Fruit fly (Drosophila melanogaster) whole organism, wandering third instar larva: ENCODE data around the gene CG13920.

ENCODE experiments used
- Abd-B ChIP-seq: fragments of >200 bp; optimal IDR thresholded peaks from 2 replicates; lab custom pipeline; 2017; ENCODE audit warnings: missing biosample characterization, missing genetic modification characterization
- CG32264 ChIP-seq: fragments of 200-800 bp; sonication (Bioruptor generic); optimal IDR thresholded peaks from 2 replicates; lab custom pipeline; 2016; ENCODE audit warnings: missing biosample characterization, missing genetic modification characterization
- CG9705 ChIP-seq: fragments of 200-800 bp; sonication (Bioruptor generic); optimal IDR thresholded peaks from 2 replicates; lab custom pipeline; 2018; ENCODE audit warnings: missing biosample characterization, mild to moderate bottlenecking, missing genetic modification characterization
- CrebA ChIP-seq: fragments of 200-800 bp; sonication (Bioruptor generic); optimal IDR thresholded peaks from 2 replicates; lab custom pipeline; 2016; ENCODE audit warnings: missing biosample characterization, mild to moderate bottlenecking, missing genetic modification characterization, borderline replicate concordance
- Dif ChIP-seq: fragments of 200-275, 200-300 bp; sonication (Bioruptor generic); optimal IDR thresholded peaks from 2 replicates; lab custom pipeline; 2018; ENCODE audit warnings: missing biosample characterization, missing genetic modification characterization; ENCODE audit not compliant: partially characterized antibody
- GATAd ChIP-seq: sonication (Bioruptor generic); optimal IDR thresholded peaks from 2 replicates; lab custom pipeline; 2016; ENCODE audit warnings: missing biosample characterization, missing genetic modification characterization
- HLH106 ChIP-seq: fragments of 200-800 bp; optimal IDR thresholded peaks from 3 replicates; lab custom pipeline; 2019; ENCODE audit warnings: missing biosample characterization, mild to moderate bottlenecking, missing genetic modification characterization, moderate library complexity
- Hnf4 ChIP-seq: fragments of 200-800 bp; sonication (Bioruptor generic); optimal IDR thresholded peaks from 2 replicates; lab custom pipeline; 2016; ENCODE audit warnings: missing biosample characterization, mild to moderate bottlenecking, missing genetic modification characterization
- Hr78 ChIP-seq: fragments of >200 bp; optimal IDR thresholded peaks from 2 replicates; lab custom pipeline; 2017; ENCODE audit warnings: missing biosample characterization, missing genetic modification characterization
- Hr83 ChIP-seq: fragments of 200-300 bp; sonication (Bioruptor generic); optimal IDR thresholded peaks from 2 replicates; lab custom pipeline; 2016; ENCODE audit warnings: missing biosample characterization, mild to moderate bottlenecking, missing genetic modification characterization, moderate library complexity; ENCODE audit not compliant: poor library complexity, severe bottlenecking
- Jra ChIP-seq: sonication (Bioruptor generic); optimal IDR thresholded peaks from 2 replicates; lab custom pipeline; 2016; ENCODE audit warnings: missing biosample characterization, missing genetic modification characterization
- Mio ChIP-seq: sonication (Bioruptor generic); optimal IDR thresholded peaks from 2 replicates; lab custom pipeline; 2016; ENCODE audit warnings: missing biosample characterization, missing genetic modification characterization
- Myc ChIP-seq: fragments of >200 bp; optimal IDR thresholded peaks from 2 replicates; lab custom pipeline; 2017
- N ChIP-seq: fragments of >200 bp; optimal IDR thresholded peaks from 2 replicates; lab custom pipeline; 2018; ENCODE audit warnings: missing biosample characterization, missing external identifiers, missing genetic modification characterization
- OdsH ChIP-seq: fragments of 200-800 bp; sonication (Bioruptor generic); optimal IDR thresholded peaks from 2 replicates; lab custom pipeline; 2016; ENCODE audit warnings: missing biosample characterization, mild to moderate bottlenecking, missing genetic modification characterization
- Rel ChIP-seq, 2 experiments: fragments of 200-800 bp; sonication (Bioruptor generic) in 1 of 2; optimal IDR thresholded peaks; 2 replicates in 1 of 2; 3 replicates in 1 of 2; lab custom pipeline; 2016 to 2019; ENCODE audit warnings: mild to moderate bottlenecking in 2 of 2, missing biosample characterization in 2 of 2, missing genetic modification characterization in 2 of 2, moderate library complexity in 1 of 2
- Sp1 ChIP-seq: fragments of 200-800 bp; sonication (Bioruptor generic); optimal IDR thresholded peaks from 3 replicates; lab custom pipeline; 2019; ENCODE audit warnings: missing biosample characterization, mild to moderate bottlenecking, missing genetic modification characterization, moderate library complexity
- Vsx2 ChIP-seq: fragments of 200-300, 225-300 bp; sonication (Bioruptor generic); optimal IDR thresholded peaks from 2 replicates; lab custom pipeline; 2018; ENCODE audit warnings: missing biosample characterization, missing genetic modification characterization; ENCODE audit not compliant: partially characterized antibody
- br ChIP-seq: fragments of 200-800 bp; sonication (Bioruptor generic); optimal IDR thresholded peaks from 2 replicates; lab custom pipeline; 2016; ENCODE audit warnings: missing biosample characterization, missing genetic modification characterization
- brk ChIP-seq: fragments of 200-800 bp; sonication (Bioruptor generic); optimal IDR thresholded peaks from 2 replicates; lab custom pipeline; 2016; ENCODE audit warnings: missing biosample characterization, mild to moderate bottlenecking, missing genetic modification characterization
- dmrt93B ChIP-seq: fragments of 200-800 bp; sonication (Bioruptor generic); optimal IDR thresholded peaks from 2 replicates; lab custom pipeline; 2018; ENCODE audit warnings: missing biosample characterization, mild to moderate bottlenecking, missing genetic modification characterization
- dsf ChIP-seq: sonication (Bioruptor generic); optimal IDR thresholded peaks from 2 replicates; lab custom pipeline; 2016; ENCODE audit warnings: missing biosample characterization, missing genetic modification characterization, borderline replicate concordance
- ey ChIP-seq: fragments of 200-800 bp; sonication (Bioruptor generic); optimal IDR thresholded peaks from 2 replicates; lab custom pipeline; 2016; ENCODE audit warnings: missing biosample characterization, missing genetic modification characterization
- foxo ChIP-seq, 2 experiments: fragments of 200-800 bp; sonication (Bioruptor generic); optimal IDR thresholded peaks; 2 replicates in 1 of 2; 3 replicates in 1 of 2; lab custom pipeline; 2016 to 2017; ENCODE audit warnings: missing biosample characterization in 2 of 2, missing genetic modification characterization in 2 of 2
- fru ChIP-seq: fragments of 200-800 bp; sonication (Bioruptor generic); optimal IDR thresholded peaks from 3 replicates; lab custom pipeline; 2016; ENCODE audit warnings: missing biosample characterization, mild to moderate bottlenecking, missing genetic modification characterization
- h ChIP-seq: fragments of 200-800 bp; sonication (Bioruptor generic); optimal IDR thresholded peaks from 3 replicates; lab custom pipeline; 2016; ENCODE audit warnings: missing biosample characterization, mild to moderate bottlenecking, missing genetic modification characterization
- jim ChIP-seq: fragments of 175-275, 200-325 bp; sonication (Bioruptor generic); optimal IDR thresholded peaks from 2 replicates; lab custom pipeline; 2016; ENCODE audit warnings: missing biosample characterization, mild to moderate bottlenecking, missing genetic modification characterization
- lola ChIP-seq: fragments of >200 bp; optimal IDR thresholded peaks from 2 replicates; lab custom pipeline; 2017; ENCODE audit warnings: missing biosample characterization, missing genetic modification characterization
- psq ChIP-seq: fragments of 200-800 bp; sonication (Bioruptor generic); optimal IDR thresholded peaks from 3 replicates; lab custom pipeline; 2017; ENCODE audit warnings: missing biosample characterization, mild to moderate bottlenecking, missing genetic modification characterization, moderate library complexity
- rgr ChIP-seq: fragments of 200-800 bp; sonication (Bioruptor generic); optimal IDR thresholded peaks from 3 replicates; lab custom pipeline; 2016; ENCODE audit warnings: missing biosample characterization, mild to moderate bottlenecking, missing genetic modification characterization
- sage ChIP-seq: fragments of 200-800 bp; sonication (Bioruptor generic); optimal IDR thresholded peaks from 2 replicates; lab custom pipeline; 2016; ENCODE audit warnings: missing biosample characterization, mild to moderate bottlenecking, missing genetic modification characterization
- sv ChIP-seq: fragments of 200-800 bp; sonication (Bioruptor generic); optimal IDR thresholded peaks from 3 replicates; lab custom pipeline; 2016; ENCODE audit warnings: missing biosample characterization, missing genetic modification characterization
- tai ChIP-seq: sonication (Bioruptor generic); optimal IDR thresholded peaks from 2 replicates; lab custom pipeline; 2016; ENCODE audit warnings: missing biosample characterization, missing genetic modification characterization
- usp ChIP-seq: fragments of >200 bp; optimal IDR thresholded peaks from 2 replicates; lab custom pipeline; 2017; ENCODE audit warnings: missing biosample characterization, missing genetic modification characterization
- woc ChIP-seq: sonication (Bioruptor generic); optimal IDR thresholded peaks from 2 replicates; lab custom pipeline; 2016; ENCODE audit warnings: missing biosample characterization, mild to moderate bottlenecking, missing genetic modification characterization

CG13920 gene

dm6 chr3L:1636886-1637285, 11.9 kb upstream of the CG13920 start:
- no peak for TF ChIP-seq fru (GFP tag; lab: Kevin White, UChicago)
- no peak for TF ChIP-seq Abd-B (GFP tag; lab: Kevin White, UChicago)
- TF ChIP-seq Hnf4 (GFP tag; lab: Kevin White, UChicago): no peak
- TF ChIP-seq tai (GFP tag; lab: Kevin White, UChicago): no peak
- TF ChIP-seq GATAd (GFP tag; lab: Kevin White, UChicago): no peak
- TF ChIP-seq brk (GFP tag; lab: Kevin White, UChicago): no peak
- no peak for TF ChIP-seq sage

dm6 chr3L:1637652-1638051, 11.1 kb upstream of the CG13920 start, which contains the start of gene nSyb:
Gene nSyb, minus strand, starts transcription at chr3L:1637752.
- TF ChIP-seq dmrt93B (GFP tag; lab: Kevin White, UChicago): no peak
- no peak for TF ChIP-seq jim (GFP tag; lab: Kevin White, UChicago)
- TF ChIP-seq Hnf4 (GFP tag; lab: Kevin White, UChicago): no peak

- TF ChIP-seq brk (GFP tag; lab: Kevin White, UChicago) (no peak), woc (GFP tag; lab: Kevin White, UChicago) (peak; percentile 94), br (peak; percentile 82), CG32264 (GFP tag; lab: Kevin White, UChicago) (peak; percentile 56), ey (GFP tag; lab: Kevin White, UChicago) (peak; percentile 83), h (GFP tag; lab: Kevin White, UChicago) (peak; percentile 86), Dif (no peak), HLH106 (tag; lab: Kevin White, UChicago) (peak; percentile 89), Hr83 (GFP tag; lab: Kevin White, UChicago) (peak; percentile 8), CG9705 (peak; percentile 79), fru (GFP tag; lab: Kevin White, UChicago) (peak; percentile 86), sv (GFP tag; lab: Kevin White, UChicago) (peak; percentile 62), foxo (GFP tag; optimal IDR thresholded peaks at IDR 0.05; lab: Kevin White, UChicago) (peak in 1 of 2 experiments; percentile 89), OdsH (peak; percentile 71), rgr (peak; percentile 88), dsf (no peak), Sp1 (GFP tag; lab: Kevin White, UChicago) (peak; percentile 54), usp (GFP tag; lab: Kevin White, UChicago) (no peak), dmrt93B (GFP tag; lab: Kevin White, UChicago) (peak; percentile 77), sage (no peak), psq (GFP tag; lab: Kevin White, UChicago) (peak; percentile 62), GATAd (GFP tag; lab: Kevin White, UChicago) (no peak), Rel (GFP tag; optimal IDR thresholded peaks at IDR 0.05; lab: Kevin White, UChicago) (no peak), Rel (tag; optimal IDR thresholded peaks at IDR 0.05; lab: Kevin White, UChicago) (peak; percentile 16)
Observed at dm6 chr3L:1639185-1639812, 9.4 kb upstream of the CG13920 start, which contains the start of the genes Mettl2 and Bgb. Gene Mettl2, minus strand, starts transcription at chr3L:1639235. Gene Bgb, plus strand, starts transcription at chr3L:1639711.

dm6 chr3L:1644920-1645567, 3.7 kb upstream of the CG13920 start, which contains the start of the genes alphaCOP and CG13919:
Gene alphaCOP, minus strand, starts transcription at chr3L:1645199.
Gene CG13919, plus strand, starts transcription at chr3L:1645467.
- TF ChIP-seq lola (GFP tag; lab: Kevin White, UChicago): no peak
- peak; percentile 86 for TF ChIP-seq CG9705
- peak; percentile 60 for TF ChIP-seq Mio (GFP tag; lab: Kevin White, UChicago)
- TF ChIP-seq jim (GFP tag; lab: Kevin White, UChicago): no peak
- peak; percentile 91 for TF ChIP-seq CG32264 (GFP tag; lab: Kevin White, UChicago)
- peak; percentile 97 for TF ChIP-seq OdsH
- peak; percentile 78 for TF ChIP-seq GATAd (GFP tag; lab: Kevin White, UChicago)
- peak; percentile 97 for TF ChIP-seq sv (GFP tag; lab: Kevin White, UChicago)
- no peak for TF ChIP-seq Hr78 (GFP tag; lab: Kevin White, UChicago)
- TF ChIP-seq CrebA (GFP tag; lab: Kevin White, UChicago): no peak
- TF ChIP-seq h (GFP tag; lab: Kevin White, UChicago): peak; percentile 99
- TF ChIP-seq woc (GFP tag; lab: Kevin White, UChicago): peak; percentile 96
- peak; percentile 88 for TF ChIP-seq Rel (GFP tag; optimal IDR thresholded peaks at IDR 0.05; lab: Kevin White, UChicago)
- peak; percentile 83 for TF ChIP-seq Rel (tag; optimal IDR thresholded peaks at IDR 0.05; lab: Kevin White, UChicago)
- no peak for TF ChIP-seq Abd-B (GFP tag; lab: Kevin White, UChicago)
- no peak for TF ChIP-seq Dif
- peak; percentile 95 for TF ChIP-seq psq (GFP tag; lab: Kevin White, UChicago)
- TF ChIP-seq ey (GFP tag; lab: Kevin White, UChicago): peak; percentile 95
- TF ChIP-seq rgr: peak; percentile 98
- peak; percentile 83 for TF ChIP-seq Hr83 (GFP tag; lab: Kevin White, UChicago)
- TF ChIP-seq Sp1 (GFP tag; lab: Kevin White, UChicago): peak; percentile 97
- TF ChIP-seq dsf: peak; percentile 94
- no peak for TF ChIP-seq tai (GFP tag; lab: Kevin White, UChicago)
- peak; percentile 96 for TF ChIP-seq br
- TF ChIP-seq Vsx2: no peak
- TF ChIP-seq Myc (lab: Kevin White, UChicago): peak; percentile 32
- TF ChIP-seq HLH106 (tag; lab: Kevin White, UChicago): peak; percentile 98
- TF ChIP-seq usp (GFP tag; lab: Kevin White, UChicago): no peak
- peak; percentile 96 for TF ChIP-seq Jra (GFP tag; lab: Kevin White, UChicago)
- TF ChIP-seq dmrt93B (GFP tag; lab: Kevin White, UChicago): peak; percentile 89
- peak; percentile 80 to 98 for TF ChIP-seq foxo (GFP tag; optimal IDR thresholded peaks at IDR 0.05; lab: Kevin White, UChicago)
- no peak for TF ChIP-seq sage
- peak; percentile 95 for TF ChIP-seq fru (GFP tag; lab: Kevin White, UChicago)
- no peak for TF ChIP-seq brk (GFP tag; lab: Kevin White, UChicago)
- no peak for TF ChIP-seq Hnf4 (GFP tag; lab: Kevin White, UChicago)
- TF ChIP-seq N (GFP tag; lab: Kevin White, UChicago): no peak
